Worm (Caenorhabditis elegans): ENCODE measurements around the gene swt-7.
A peak's percentile ranks its signal among the peaks of the same experiment; 100 is the strongest.

The swt-7 gene

ce11 chrV:5038449-5038848 lies 7.8 kb upstream of the swt-7 start:
- TF ChIP-seq swsn-7 (tag; optimal IDR thresholded peaks at IDR 0.05) (no peak), nhr-85 (tag) (peak; percentile 85), mep-1 (tag; optimal IDR thresholded peaks at IDR 0.05) (no peak), lin-14 (GFP tag; optimal IDR thresholded peaks at IDR 0.05) (peak; percentile 48), elt-3 (tag; optimal IDR thresholded peaks at IDR 0.05) (peak in 1 of 6 experiments; percentile 23), grh-1 (GFP tag; IDR thresholded peaks at IDR 0.05) (peak; percentile 54), lin-35 (GFP tag; optimal IDR thresholded peaks at IDR 0.05) (peak in 1 of 2 experiments; percentile 5), nhr-28 (tag; optimal IDR thresholded peaks at IDR 0.05) (no peak), blmp-1 (tag; optimal IDR thresholded peaks at IDR 0.05) (peak; percentile 83), skn-1 (tag; optimal IDR thresholded peaks at IDR 0.05) (no peak)

DNA sequence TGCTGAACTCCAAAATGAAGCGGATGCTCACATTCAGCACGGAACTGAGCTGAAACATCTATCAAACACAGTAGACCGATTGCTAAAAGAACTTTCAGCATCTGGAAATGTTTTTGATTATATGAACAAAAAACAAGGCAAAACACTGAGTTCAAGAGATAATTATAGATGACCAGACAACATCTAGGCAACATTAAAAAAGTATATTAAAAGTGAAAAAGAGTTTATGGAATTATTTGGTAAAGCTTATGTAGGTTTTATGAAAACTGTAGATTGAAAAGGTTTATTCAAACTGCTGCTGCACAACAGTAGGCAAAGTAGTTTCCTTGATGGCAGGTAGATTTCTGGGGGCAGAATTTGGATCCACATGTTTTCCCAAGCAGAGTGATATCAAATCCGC lies 5.7 kb upstream of the swt-7 start, which contains the start of gene K11D12.7:
TSS of gene K11D12.7 (minus strand) at position 101 of the 400 bp plus-strand sequence.
- no peak for TF ChIP-seq elt-2 (tag; optimal IDR thresholded peaks at IDR 0.05)
- TF ChIP-seq C34B4.2 (tag; optimal IDR thresholded peaks at IDR 0.05) = no peak
- no peak for TF ChIP-seq lin-39 (tag; optimal IDR thresholded peaks at IDR 0.05)
- no peak for TF ChIP-seq ets-5 (GFP tag; IDR thresholded peaks at IDR 0.05)
- TF ChIP-seq unc-98 (GFP tag; IDR thresholded peaks at IDR 0.05) = no peak
- TF ChIP-seq ztf-11 (tag; optimal IDR thresholded peaks at IDR 0.05) = no peak
- TF ChIP-seq ceh-63 (GFP tag; optimal IDR thresholded peaks at IDR 0.05) = no peak
- TF ChIP-seq grh-1 (GFP tag; IDR thresholded peaks at IDR 0.05) = no peak

- TF ChIP-seq Y116A8C.19 (tag; optimal IDR thresholded peaks at IDR 0.05; ENCODE audit: borderline replicate concordance) = no peak
- TF ChIP-seq nhr-85 (tag) = no peak
Measured at ce11 chrV:5035058-5035457, 4.4 kb upstream of the swt-7 start, which contains the start of gene K11D12.6. TSS of gene K11D12.6 (minus strand) at chrV:5035158.

DNA sequence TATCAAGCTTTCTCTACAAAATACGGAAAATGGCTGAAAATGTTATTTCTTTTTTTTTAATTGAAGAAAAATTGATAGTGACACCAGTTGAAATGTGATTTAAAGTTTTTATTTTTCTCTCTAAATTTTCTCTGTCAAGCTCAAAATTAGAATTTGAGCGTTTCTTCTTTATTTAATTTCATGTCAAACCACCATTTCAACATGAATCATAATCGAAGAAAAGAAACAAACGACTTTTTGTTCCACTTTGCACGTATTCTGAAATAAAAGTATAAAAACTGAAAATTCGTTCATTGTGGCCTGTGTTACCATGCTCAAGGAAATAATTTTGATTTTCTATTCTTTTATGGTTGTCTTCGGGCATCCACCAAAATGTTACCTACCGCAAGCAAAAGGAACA lies 2.5 kb upstream of the swt-7 start, which contains the start of gene K11D12.13:
TSS of gene K11D12.13 (plus strand) at position 301 of the 400 bp plus-strand sequence.
- no peak for TF ChIP-seq nhr-28 (tag; optimal IDR thresholded peaks at IDR 0.05)

DNA sequence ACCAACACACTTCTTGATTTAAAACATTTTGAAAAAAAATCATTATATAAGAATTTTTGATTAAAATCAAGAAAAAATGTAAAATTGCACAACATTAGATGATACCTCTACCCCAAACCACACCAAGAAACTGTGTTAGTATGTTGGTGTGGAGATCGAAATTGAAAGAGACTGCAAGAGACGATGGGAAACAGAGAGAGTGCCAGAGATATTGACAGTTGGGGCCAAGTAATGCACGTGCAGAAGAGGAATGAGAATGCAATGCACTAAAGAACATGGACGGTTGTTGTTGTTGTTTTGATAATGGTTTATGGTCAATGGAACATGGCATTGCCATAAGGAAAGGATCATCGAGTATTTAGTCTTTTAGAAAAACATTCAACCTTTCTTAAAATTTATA lies 1.6 kb upstream of the swt-7 start:
- TF ChIP-seq jun-1 (tag; optimal IDR thresholded peaks at IDR 0.05) (no peak), lin-13 (GFP tag; optimal IDR thresholded peaks at IDR 0.05) (no peak), ceh-82 (tag; optimal IDR thresholded peaks at IDR 0.05) (no peak), egl-13 (tag; optimal IDR thresholded peaks at IDR 0.05) (no peak), xbp-1 (tag; optimal IDR thresholded peaks at IDR 0.05) (no peak), blmp-1 (tag; optimal IDR thresholded peaks at IDR 0.05) (peak; percentile 29), hpl-2 (GFP tag; optimal IDR thresholded peaks at IDR 0.05) (no peak), snpc-4 (tag; optimal IDR thresholded peaks at IDR 0.05) (no peak), mef-2 (tag; optimal IDR thresholded peaks at IDR 0.05) (no peak), rnt-1 (tag; optimal IDR thresholded peaks at IDR 0.05) (peak; percentile 50), unc-62 (GFP tag; optimal IDR thresholded peaks at IDR 0.05) (no peak), fkh-10 (GFP tag; optimal IDR thresholded peaks at IDR 0.05) (no peak), pax-3 (tag; optimal IDR thresholded peaks at IDR 0.05) (no peak), nhr-19 (GFP tag; conservative IDR thresholded peaks at IDR 0.05) (no peak; the same call in 1 of the 2 replicates), tbx-2 (tag; optimal IDR thresholded peaks at IDR 0.05) (peak; percentile 7), pqm-1 (tag; optimal IDR thresholded peaks at IDR 0.05) (no peak), efl-1 (optimal IDR thresholded peaks at IDR 0.05) (peak; percentile 4 to 16), efl-1 (GFP tag; optimal IDR thresholded peaks at IDR 0.05 in 1 of 2) (no peak), alr-1 (tag; optimal IDR thresholded peaks at IDR 0.05; ENCODE audit: borderline replicate concordance) (no peak), ceh-8 (GFP tag; optimal IDR thresholded peaks at IDR 0.05) (no peak), dpl-1 (GFP tag; optimal IDR thresholded peaks at IDR 0.05) (peak in 2 of 3 experiments; percentile 14 to 27), sox-4 (tag; optimal IDR thresholded peaks at IDR 0.05) (no peak), unc-98 (GFP tag; IDR thresholded peaks at IDR 0.05) (no peak), nhr-71 (tag; optimal IDR thresholded peaks at IDR 0.05) (peak; percentile 57), elt-3 (tag; optimal IDR thresholded peaks at IDR 0.05) (peak in 1 of 6 experiments; percentile 42), ces-1 (GFP tag; optimal IDR thresholded peaks at IDR 0.05) (no peak), C34B4.2 (tag; optimal IDR thresholded peaks at IDR 0.05) (no peak), snu-23 (GFP tag; optimal IDR thresholded peaks at IDR 0.05) (peak; percentile 58), lin-35 (GFP tag; optimal IDR thresholded peaks at IDR 0.05) (peak in 1 of 2 experiments; percentile 41), mdl-1 (tag; optimal IDR thresholded peaks at IDR 0.05) (peak in 1 of 2 experiments; percentile 86), ceh-90 (tag; optimal IDR thresholded peaks at IDR 0.05) (no peak)

Measured in whole organism, L1 larva.